Fruit fly (Drosophila melanogaster): ENCODE data around the gene CG32512.

CG32512 gene

DNA sequence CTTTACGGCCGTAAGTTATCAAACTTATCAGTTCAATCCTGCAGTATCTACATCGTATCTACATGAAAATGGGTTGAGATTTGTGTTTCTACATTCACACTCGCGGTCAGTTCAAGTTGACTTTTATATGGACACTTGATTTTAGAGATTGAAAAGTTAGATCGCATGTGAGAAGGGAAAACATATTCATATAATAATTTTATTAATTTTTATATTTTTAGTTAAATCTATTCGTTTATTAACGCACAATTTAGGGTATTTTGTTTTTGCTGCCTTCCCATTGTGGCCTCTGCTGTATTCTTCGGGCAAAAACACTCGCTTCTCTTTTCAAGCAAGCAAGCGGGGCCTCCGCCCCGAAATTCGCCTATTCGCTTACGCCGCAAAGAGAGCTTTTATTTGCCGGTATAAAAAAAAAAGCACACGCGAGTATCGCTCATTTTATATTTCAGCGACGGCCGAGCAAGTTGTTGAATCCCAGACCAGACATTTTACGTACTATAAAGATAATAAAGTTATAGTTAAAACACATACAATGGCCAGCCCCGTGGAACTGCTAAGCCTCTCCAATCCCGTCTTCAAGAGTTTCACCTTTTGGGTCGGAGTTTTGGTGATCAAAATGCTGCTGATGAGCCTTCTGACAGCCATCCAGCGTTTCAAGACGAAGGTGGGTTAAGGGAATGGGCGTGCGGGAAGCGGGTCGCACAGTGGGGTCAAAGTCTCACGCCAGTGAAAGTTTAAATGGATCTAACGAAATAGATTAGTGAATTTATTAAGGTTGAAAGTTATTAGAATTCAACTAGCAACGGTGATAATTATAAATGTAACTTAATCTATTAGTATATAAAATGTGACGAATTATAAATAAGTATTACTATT is 24.5 kb downstream of the CG32512 start:
- peak; percentile 35 for TF ChIP-seq D1 (tag; optimal IDR thresholded peaks at IDR 0.05)
- TF ChIP-seq EcR (GFP tag; optimal IDR thresholded peaks at IDR 0.05), result peak; percentile 46
- peak; percentile 89 for TF ChIP-seq CG14655 (GFP tag; optimal IDR thresholded peaks at IDR 0.05)
- TF ChIP-seq CG9948 (tag; optimal IDR thresholded peaks at IDR 0.05), result peak; percentile 90
- TF ChIP-seq CG10348 (GFP tag; IDR thresholded peaks at IDR 0.05), result peak; percentile 46
- peak; percentile 93 for TF ChIP-seq CG12605 (GFP tag; IDR thresholded peaks at IDR 0.05)
- TF ChIP-seq CG15710 (tag; optimal IDR thresholded peaks at IDR 0.05), result peak; percentile 88
- peak; percentile 77 for TF ChIP-seq Pif1A (GFP tag; optimal IDR thresholded peaks at IDR 0.05)
- TF ChIP-seq Snoo (tag; optimal IDR thresholded peaks at IDR 0.05), result peak; percentile 83
- peak; percentile 83 for TF ChIP-seq Pif1B (GFP tag; optimal IDR thresholded peaks at IDR 0.05)
- TF ChIP-seq rn (GFP tag; IDR thresholded peaks at IDR 0.05), result peak; percentile 85
- TF ChIP-seq CG8159 (tag; optimal IDR thresholded peaks at IDR 0.05), result peak; percentile 91
- peak; percentile 95 for TF ChIP-seq Ets98B (GFP tag; IDR thresholded peaks at IDR 0.05)
- peak; percentile 91 for TF ChIP-seq CG17806 (tag; optimal IDR thresholded peaks at IDR 0.05)
- peak; percentile 85 for TF ChIP-seq CG34367 (tag; optimal IDR thresholded peaks at IDR 0.05)
- peak; percentile 90 for TF ChIP-seq CG32121 (GFP tag; IDR thresholded peaks at IDR 0.05)
- peak; percentile 86 for TF ChIP-seq CG8301 (tag; optimal IDR thresholded peaks at IDR 0.05)
- peak; percentile 58 for TF ChIP-seq CG13204 (GFP tag; optimal IDR thresholded peaks at IDR 0.05)
- peak; percentile 79 for TF ChIP-seq gl (tag; optimal IDR thresholded peaks at IDR 0.05)
- TF ChIP-seq CG4496 (GFP tag; IDR thresholded peaks at IDR 0.05), result peak; percentile 96
- TF ChIP-seq fd96Ca (GFP tag; IDR thresholded peaks at IDR 0.05), result peak; percentile 83

DNA sequence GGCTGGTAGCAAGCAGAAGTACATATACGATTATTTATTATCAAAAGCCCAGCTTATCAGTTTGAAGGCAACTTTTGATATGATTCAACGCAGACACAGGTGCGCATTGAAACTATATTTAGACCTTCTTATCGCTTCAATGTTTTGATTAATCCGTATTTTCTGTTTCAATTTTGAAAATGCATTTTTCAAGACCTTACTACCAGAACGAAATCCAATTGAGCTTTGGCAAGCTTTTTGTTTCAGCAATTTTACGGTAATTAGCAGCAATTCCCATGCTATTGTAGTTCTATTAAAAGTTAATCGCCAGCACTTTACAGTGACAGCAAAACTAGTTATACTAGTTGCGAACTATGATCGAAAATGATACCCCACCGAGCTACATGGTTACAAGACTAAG is 25.5 kb downstream of the CG32512 start, which contains the start of gene Mgstl:
Mgstl (plus strand) TSS at position 301 of the 400 bp plus-strand sequence.
- TF ChIP-seq Snoo (tag; optimal IDR thresholded peaks at IDR 0.05), result no peak
- TF ChIP-seq Pif1A (GFP tag; optimal IDR thresholded peaks at IDR 0.05), result no peak
- TF ChIP-seq rn (GFP tag; IDR thresholded peaks at IDR 0.05), result no peak

DNA sequence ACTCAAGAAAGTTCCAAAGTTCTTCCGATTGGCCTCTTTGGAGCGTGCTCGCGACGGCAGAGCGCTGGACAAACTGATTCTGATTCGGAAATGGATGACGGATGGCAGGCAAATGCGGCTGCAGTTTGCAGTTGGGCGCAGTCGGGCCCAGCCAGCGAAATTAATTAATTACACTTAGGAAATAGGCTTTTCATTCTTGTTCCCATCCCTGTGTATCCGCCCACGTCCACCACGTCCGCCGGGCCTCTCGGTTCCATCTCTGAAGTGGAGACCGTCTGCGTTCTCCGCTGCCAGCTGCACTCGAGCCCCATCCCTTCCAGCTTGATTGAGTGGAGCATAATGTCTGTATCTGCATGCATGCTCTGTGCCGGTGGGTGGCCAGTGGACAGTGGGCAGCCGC is 26.8 kb downstream of the CG32512 start, which contains the start of gene CG15449:
CG15449 (minus strand) TSS at position 101 of the 400 bp plus-strand sequence.
- TF ChIP-seq CG4496 (GFP tag; IDR thresholded peaks at IDR 0.05), result no peak
- no peak for TF ChIP-seq CG15710 (tag; optimal IDR thresholded peaks at IDR 0.05)
- TF ChIP-seq Pif1B (GFP tag; optimal IDR thresholded peaks at IDR 0.05), result no peak
- no peak for TF ChIP-seq CG12605 (GFP tag; IDR thresholded peaks at IDR 0.05)

DNA sequence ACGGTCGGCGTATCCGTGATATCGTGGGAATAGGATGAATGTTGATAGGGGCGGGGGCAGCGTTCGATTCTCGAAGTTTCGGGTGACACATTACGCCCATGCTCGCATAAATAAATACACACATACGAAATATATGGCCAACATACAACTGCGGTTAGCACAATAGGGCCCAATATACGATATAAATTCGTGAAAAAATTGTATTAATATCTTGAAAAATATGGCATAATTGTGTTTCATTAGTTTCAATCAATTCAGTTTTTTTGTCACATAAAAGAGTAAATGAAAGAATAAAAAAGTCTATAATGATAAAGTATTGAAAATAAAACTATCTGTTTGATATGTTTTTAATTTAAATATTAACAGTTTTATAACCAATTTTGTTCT is 31.4 kb downstream of the CG32512 start:
- no peak for TF ChIP-seq CG15710 (tag; optimal IDR thresholded peaks at IDR 0.05)
- no peak for TF ChIP-seq CG4496 (GFP tag; IDR thresholded peaks at IDR 0.05)
- peak; percentile 14; the same call in 1 of the 2 replicates for TF ChIP-seq Ets98B (GFP tag; IDR thresholded peaks at IDR 0.05)
- no peak for TF ChIP-seq CG17806 (tag; optimal IDR thresholded peaks at IDR 0.05)
- peak; percentile 34 for TF ChIP-seq D1 (tag; optimal IDR thresholded peaks at IDR 0.05)
- no peak for TF ChIP-seq CG32121 (GFP tag; IDR thresholded peaks at IDR 0.05)
- TF ChIP-seq EcR (GFP tag; optimal IDR thresholded peaks at IDR 0.05), result no peak
- TF ChIP-seq Snoo (tag; optimal IDR thresholded peaks at IDR 0.05), result no peak
- TF ChIP-seq CG9948 (tag; optimal IDR thresholded peaks at IDR 0.05), result peak; percentile 10
- TF ChIP-seq Pif1A (GFP tag; optimal IDR thresholded peaks at IDR 0.05), result no peak
- no peak for TF ChIP-seq CG10348 (GFP tag; IDR thresholded peaks at IDR 0.05)
- no peak for TF ChIP-seq Pif1B (GFP tag; optimal IDR thresholded peaks at IDR 0.05)
- TF ChIP-seq CG14655 (GFP tag; optimal IDR thresholded peaks at IDR 0.05), result no peak
- no peak for TF ChIP-seq CG8301 (tag; optimal IDR thresholded peaks at IDR 0.05)
- TF ChIP-seq fd96Ca (GFP tag; IDR thresholded peaks at IDR 0.05), result no peak
- no peak for TF ChIP-seq CG13204 (GFP tag; optimal IDR thresholded peaks at IDR 0.05)
- no peak for TF ChIP-seq gl (tag; optimal IDR thresholded peaks at IDR 0.05)
- TF ChIP-seq CG34367 (tag; optimal IDR thresholded peaks at IDR 0.05), result no peak
- TF ChIP-seq CG12605 (GFP tag; IDR thresholded peaks at IDR 0.05), result no peak
- peak; percentile 14 for TF ChIP-seq CG8159 (tag; optimal IDR thresholded peaks at IDR 0.05)
- TF ChIP-seq rn (GFP tag; IDR thresholded peaks at IDR 0.05), result no peak

DNA sequence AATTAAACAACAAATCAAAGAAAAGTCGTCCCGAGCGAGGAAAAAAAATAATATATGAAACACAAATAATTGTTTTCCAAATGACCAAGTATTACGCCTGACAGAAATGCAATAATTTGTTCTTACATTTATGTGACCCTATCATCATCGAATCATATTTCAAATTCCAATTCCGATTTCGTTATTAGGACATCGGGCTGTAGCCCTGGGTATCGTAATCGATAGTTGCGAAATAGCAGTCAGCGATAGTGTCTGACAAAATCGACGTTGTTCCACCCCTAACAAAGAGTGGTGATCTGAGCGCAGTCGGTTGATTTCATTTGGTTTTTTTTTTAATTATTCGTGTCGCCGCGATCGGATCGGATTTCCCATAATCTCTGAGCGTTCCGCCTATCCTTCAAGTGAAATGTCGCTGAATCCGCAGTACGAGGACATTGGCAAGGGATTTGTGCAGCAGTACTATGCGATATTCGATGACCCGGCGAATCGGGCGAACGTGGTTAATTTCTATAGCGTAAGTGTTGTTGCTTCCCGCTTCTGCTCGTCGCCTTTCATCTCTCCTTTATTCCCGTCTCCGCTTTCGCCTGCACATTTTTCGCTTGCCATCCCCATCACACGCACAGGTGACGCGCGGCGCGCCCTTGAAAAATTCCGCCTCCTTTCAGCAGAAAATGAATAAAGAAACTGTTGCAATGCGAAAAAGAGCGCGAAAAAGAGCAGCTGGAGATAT is 32.0 kb downstream of the CG32512 start, which contains the start of gene Ntf-2:
Ntf-2 (plus strand) TSS at position 262 of the 730 bp plus-strand sequence.
- TF ChIP-seq EcR (GFP tag; optimal IDR thresholded peaks at IDR 0.05), result peak; percentile 43
- TF ChIP-seq fd96Ca (GFP tag; IDR thresholded peaks at IDR 0.05), result no peak

DNA sequence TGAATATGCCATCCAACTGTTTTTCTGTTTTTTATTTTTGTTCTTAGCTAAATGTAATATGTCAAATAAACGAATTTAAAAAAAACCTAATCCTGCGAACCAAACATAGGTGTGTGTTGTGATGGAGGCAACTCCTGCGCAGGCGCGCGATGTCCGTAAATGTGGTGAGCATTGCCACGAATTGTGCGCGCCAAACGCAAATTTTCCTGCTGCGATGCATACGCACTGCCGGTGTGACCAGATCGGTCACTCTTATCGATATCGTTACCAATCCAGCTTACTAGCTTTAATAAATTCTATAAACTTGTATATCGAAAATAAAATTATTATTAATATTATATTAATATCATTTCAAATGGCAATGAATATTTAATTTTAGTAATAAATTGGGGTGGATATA is 32.7 kb downstream of the CG32512 start:
- TF ChIP-seq CG4496 (GFP tag; IDR thresholded peaks at IDR 0.05), result no peak
- TF ChIP-seq CG34367 (tag; optimal IDR thresholded peaks at IDR 0.05), result no peak
- TF ChIP-seq CG8301 (tag; optimal IDR thresholded peaks at IDR 0.05), result no peak
